Fruit fly (Drosophila melanogaster) whole organism, embryonic: ENCODE data around the gene CG2901.

Experiments
- CG1024 ChIP-seq: fragments of 200-800 bp; sonication (Bioruptor generic); IDR thresholded peaks from 2 replicates; pipeline ENCODE4 v1.3.6; 2022; ENCODE audit warnings: missing biosample characterization, missing genetic modification characterization
- CG12219 ChIP-seq: fragments of 200-800 bp; sonication (Bioruptor generic); optimal IDR thresholded peaks from 3 replicates; lab custom pipeline; 2018; ENCODE audit warnings: missing biosample characterization, mild to moderate bottlenecking, missing genetic modification characterization
- CG13424 ChIP-seq: fragments of 200-800 bp; sonication (Bioruptor generic); optimal IDR thresholded peaks from 2 replicates; lab custom pipeline; 2019; ENCODE audit warnings: missing biosample characterization, mild to moderate bottlenecking, missing genetic modification characterization, moderate library complexity
- CG14710 ChIP-seq: fragments of 200-800 bp; sonication (Bioruptor generic); optimal IDR thresholded peaks from 3 replicates; lab custom pipeline; 2019; ENCODE audit warnings: missing biosample characterization, mild to moderate bottlenecking, missing genetic modification characterization, moderate library complexity
- CG17829 ChIP-seq: fragments of 200-800 bp; optimal IDR thresholded peaks from 2 replicates; lab custom pipeline; 2019; ENCODE audit warnings: missing biosample characterization, mild to moderate bottlenecking, missing genetic modification characterization, moderate library complexity
- CG2116 ChIP-seq: fragments of 200-800 bp; sonication (Bioruptor generic); optimal IDR thresholded peaks from 3 replicates; lab custom pipeline; 2018; ENCODE audit warnings: missing biosample characterization, mild to moderate bottlenecking, missing genetic modification characterization
- CG30403 ChIP-seq: fragments of 200-800 bp; sonication (Bioruptor generic); optimal IDR thresholded peaks from 3 replicates; lab custom pipeline; 2016; ENCODE audit warnings: missing biosample characterization, missing genetic modification characterization
- CG34376 ChIP-seq: fragments of 200-800 bp; sonication (Bioruptor generic); optimal IDR thresholded peaks from 2 replicates; lab custom pipeline; 2018; ENCODE audit warnings: missing biosample characterization, mild to moderate bottlenecking, missing genetic modification characterization
- CG6791 ChIP-seq: fragments of 200-800 bp; sonication (Bioruptor generic); IDR thresholded peaks from 3 replicates; pipeline ENCODE4 v1.3.6; 2022; ENCODE audit warnings: missing biosample characterization, missing genetic modification characterization; ENCODE audit not compliant: partially characterized antibody
- CG8089 ChIP-seq: fragments of 200-800 bp; sonication (Bioruptor generic); optimal IDR thresholded peaks from 3 replicates; lab custom pipeline; 2016; ENCODE audit warnings: missing biosample characterization, missing genetic modification characterization
- CG9215 ChIP-seq: fragments of 200-800 bp; sonication (Bioruptor generic); IDR thresholded peaks from 2 replicates; pipeline ENCODE4 v1.3.6; 2022; ENCODE audit warnings: missing biosample characterization, missing genetic modification characterization
- CG9932 ChIP-seq: fragments of 200-800 bp; sonication (Bioruptor generic); IDR thresholded peaks from 2 replicates; pipeline ENCODE4 v1.3.6; 2022; ENCODE audit warnings: missing biosample characterization, missing genetic modification characterization
- CHES-1-like ChIP-seq: fragments of 200-800 bp; sonication (Bioruptor generic); optimal IDR thresholded peaks from 2 replicates; lab custom pipeline; 2016; ENCODE audit warnings: missing biosample characterization, missing genetic modification characterization
- Camta ChIP-seq: fragments of 200-800 bp; sonication (Bioruptor generic); optimal IDR thresholded peaks from 2 replicates; lab custom pipeline; 2016; ENCODE audit warnings: missing biosample characterization, missing genetic modification characterization
- D ChIP-seq, 2 experiments: fragments of 200-800 bp in 1 of 2; fragments of >200 bp in 1 of 2; sonication (Bioruptor generic) in 1 of 2; optimal IDR thresholded peaks; 2 replicates in 1 of 2; 3 replicates in 1 of 2; lab custom pipeline; 2017; ENCODE audit warnings: mild to moderate bottlenecking in 1 of 2, missing biosample characterization in 1 of 2, missing genetic modification characterization in 1 of 2, missing genetic modification reagents in 1 of 2
- Dad ChIP-seq: fragments of 200-800 bp; sonication (Bioruptor generic); optimal IDR thresholded peaks from 3 replicates; lab custom pipeline; 2016; ENCODE audit warnings: missing biosample characterization, missing genetic modification characterization
- Doc3 ChIP-seq: fragments of 200-800 bp; sonication (Bioruptor generic); IDR thresholded peaks from 3 replicates; pipeline ENCODE4 v1.3.6; 2022; ENCODE audit warnings: missing biosample characterization, missing genetic modification characterization; ENCODE audit not compliant: partially characterized antibody
- Dp ChIP-seq: fragments of 200-800 bp; sonication (Bioruptor generic); optimal IDR thresholded peaks from 2 replicates; lab custom pipeline; 2018; ENCODE audit warnings: missing biosample characterization, mild to moderate bottlenecking, missing genetic modification characterization, moderate library complexity
- Ets97D ChIP-seq: fragments of 200-800 bp; sonication (Bioruptor generic); optimal IDR thresholded peaks from 3 replicates; lab custom pipeline; 2016; ENCODE audit warnings: missing biosample characterization, missing genetic modification characterization
- Fer2 ChIP-seq: fragments of 200-800 bp; sonication (Bioruptor generic); optimal IDR thresholded peaks from 2 replicates; lab custom pipeline; 2018; ENCODE audit warnings: missing biosample characterization, mild to moderate bottlenecking, missing genetic modification characterization, moderate library complexity
- Gsc ChIP-seq: fragments of 200-800 bp; sonication (Bioruptor generic); IDR thresholded peaks from 2 replicates; pipeline ENCODE4 v1.3.6; 2022; ENCODE audit warnings: missing biosample characterization, missing genetic modification characterization
- Gug ChIP-seq: fragments of 200-800 bp; sonication (Bioruptor generic); IDR thresholded peaks from 4 replicates; pipeline ENCODE4 v1.3.6; 2022; ENCODE audit warnings: missing biosample characterization, missing genetic modification characterization
- HLH54F ChIP-seq: fragments of 200-800 bp; sonication (Bioruptor generic); optimal IDR thresholded peaks from 3 replicates; lab custom pipeline; 2016; ENCODE audit warnings: missing biosample characterization, missing genetic modification characterization
- HmgZ ChIP-seq: fragments of 200-800 bp; sonication (Bioruptor generic); optimal IDR thresholded peaks from 2 replicates; lab custom pipeline; 2018; ENCODE audit warnings: missing biosample characterization, mild to moderate bottlenecking, missing genetic modification characterization
- Hr3 ChIP-seq: fragments of 200-800 bp; sonication (Bioruptor generic); optimal IDR thresholded peaks from 3 replicates; lab custom pipeline; 2016; ENCODE audit warnings: missing biosample characterization, missing genetic modification characterization
- Hr39 ChIP-seq: fragments of >200 bp; optimal IDR thresholded peaks from 2 replicates; lab custom pipeline; 2017
- MESR4 ChIP-seq: fragments of 200-800 bp; sonication (Bioruptor generic); optimal IDR thresholded peaks from 2 replicates; lab custom pipeline; 2018; ENCODE audit warnings: missing biosample characterization, mild to moderate bottlenecking, missing genetic modification characterization, moderate library complexity
- Mad ChIP-seq: fragments of 200-800 bp; sonication (Bioruptor generic); optimal IDR thresholded peaks from 2 replicates; lab custom pipeline; 2016; ENCODE audit warnings: missing biosample characterization, missing genetic modification characterization
- Max ChIP-seq: fragments of 200-800 bp; sonication (Bioruptor generic); optimal IDR thresholded peaks from 2 replicates; lab custom pipeline; 2016; ENCODE audit warnings: missing biosample characterization, mild to moderate bottlenecking, missing genetic modification characterization
- Scr ChIP-seq: fragments of 200-800 bp; sonication (Bioruptor generic); IDR thresholded peaks from 2 replicates; pipeline ENCODE4 v1.3.6; 2022; ENCODE audit warnings: missing biosample characterization, missing genetic modification characterization; ENCODE audit not compliant: partially characterized antibody
- Side ChIP-seq: fragments of 200-800 bp; sonication (Bioruptor generic); optimal IDR thresholded peaks from 2 replicates; lab custom pipeline; 2016; ENCODE audit warnings: missing biosample characterization, missing genetic modification characterization
- Sin3A ChIP-seq: fragments of >200 bp; optimal IDR thresholded peaks from 2 replicates; lab custom pipeline; 2018
- Ssrp ChIP-seq: fragments of 200-800 bp; sonication (Bioruptor generic); optimal IDR thresholded peaks from 2 replicates; lab custom pipeline; 2018; ENCODE audit warnings: missing biosample characterization, mild to moderate bottlenecking, missing genetic modification characterization, moderate library complexity
- ab ChIP-seq: fragments of 200-800 bp; sonication (Bioruptor generic); optimal IDR thresholded peaks from 2 replicates; lab custom pipeline; 2016; ENCODE audit warnings: missing biosample characterization, missing genetic modification characterization
- br ChIP-seq: fragments of >200 bp; optimal IDR thresholded peaks from 2 replicates; lab custom pipeline; 2017
- chif ChIP-seq, 2 experiments: fragments of 200-800 bp; sonication (Bioruptor generic); optimal IDR thresholded peaks; 3 replicates each; lab custom pipeline; 2016; ENCODE audit warnings: missing biosample characterization in 2 of 2, missing genetic modification characterization in 2 of 2
- chn ChIP-seq: fragments of 200-800 bp; sonication (Bioruptor generic); optimal IDR thresholded peaks from 2 replicates; lab custom pipeline; 2016; ENCODE audit warnings: missing biosample characterization, missing genetic modification characterization
- eyg ChIP-seq: fragments of 200-800 bp; sonication (Bioruptor generic); optimal IDR thresholded peaks from 3 replicates; lab custom pipeline; 2016; ENCODE audit warnings: missing biosample characterization, missing genetic modification characterization
- fu2 ChIP-seq: fragments of 200-800 bp; sonication (Bioruptor generic); optimal IDR thresholded peaks from 2 replicates; lab custom pipeline; 2016; ENCODE audit warnings: missing biosample characterization, missing genetic modification characterization
- hbn ChIP-seq: fragments of 200-800 bp; sonication (Bioruptor generic); IDR thresholded peaks from 2 replicates; pipeline ENCODE4 v1.3.6; 2022; ENCODE audit warnings: missing biosample characterization, missing genetic modification characterization; ENCODE audit not compliant: partially characterized antibody
- hkb ChIP-seq, 2 experiments: fragments of 200-800 bp in 1 of 2; fragments of >200 bp in 1 of 2; sonication (Bioruptor generic) in 1 of 2; IDR thresholded peaks in 1 of 2; optimal IDR thresholded peaks in 1 of 2; 2 replicates each; pipeline versions ENCODE4 v1.3.6 to Lab custom; 2017 to 2022; ENCODE audit warnings: missing biosample characterization in 1 of 2, missing genetic modification characterization in 1 of 2
- inv ChIP-seq: fragments of 200-800 bp; sonication (Bioruptor generic); IDR thresholded peaks from 2 replicates; pipeline ENCODE4 v1.3.6; 2022; ENCODE audit warnings: missing biosample characterization, missing genetic modification characterization; ENCODE audit not compliant: partially characterized antibody
- jumu ChIP-seq: fragments of 200-800 bp; sonication (Bioruptor generic); optimal IDR thresholded peaks from 3 replicates; lab custom pipeline; 2016; ENCODE audit warnings: missing biosample characterization, missing genetic modification characterization
- otp ChIP-seq: fragments of 200-800 bp; sonication (Bioruptor generic); IDR thresholded peaks from 3 replicates; pipeline ENCODE4, ENCODE4 v1.3.6; 2022; ENCODE audit warnings: missing biosample characterization, missing genetic modification characterization
- pzg ChIP-seq: fragments of 200-800 bp; sonication (Bioruptor generic); optimal IDR thresholded peaks from 3 replicates; lab custom pipeline; 2018; ENCODE audit warnings: missing biosample characterization, mild to moderate bottlenecking, missing genetic modification characterization, moderate library complexity
- ranshi ChIP-seq: fragments of 200-800 bp; sonication (Bioruptor generic); IDR thresholded peaks from 2 replicates; pipeline ENCODE4 v1.3.6; 2022; ENCODE audit warnings: missing biosample characterization, missing genetic modification characterization
- row ChIP-seq: fragments of 200-800 bp; sonication (Bioruptor generic); IDR thresholded peaks from 3 replicates; pipeline ENCODE4 v1.3.6; 2022; ENCODE audit warnings: missing biosample characterization, missing genetic modification characterization
- stwl ChIP-seq: fragments of 200-800 bp; sonication (Bioruptor generic); optimal IDR thresholded peaks from 3 replicates; lab custom pipeline; 2018; ENCODE audit warnings: missing biosample characterization, mild to moderate bottlenecking, missing genetic modification characterization, moderate library complexity
- sug ChIP-seq: fragments of 200-800 bp; optimal IDR thresholded peaks from 2 replicates; lab custom pipeline; 2019; ENCODE audit warnings: missing biosample characterization, mild to moderate bottlenecking, missing genetic modification characterization, moderate library complexity
- zfh2 ChIP-seq: fragments of 200-800 bp; sonication (Bioruptor generic); optimal IDR thresholded peaks from 2 replicates; lab custom pipeline; 2016; ENCODE audit warnings: missing biosample characterization, missing genetic modification characterization

The CG2901 gene

dm6 chrX:3862319-3862919 is 34.4 kb downstream of the CG2901 start (continued):
- TF ChIP-seq hbn (GFP tag; lab: Robert Waterston, UW): no peak
- TF ChIP-seq otp (GFP tag; lab: Robert Waterston, UW): no peak
- TF ChIP-seq hkb (optimal IDR thresholded peaks at IDR 0.05; lab: Kevin White, UChicago): peak; percentile 30
- TF ChIP-seq hkb (GFP tag; IDR thresholded peaks at IDR 0.05; lab: Robert Waterston, UW): no peak
- no peak for TF ChIP-seq D (optimal IDR thresholded peaks at IDR 0.05; lab: Kevin White, UChicago)
- TF ChIP-seq D (GFP tag; optimal IDR thresholded peaks at IDR 0.05; lab: Kevin White, UChicago): no peak
- no peak for TF ChIP-seq br (lab: Kevin White, UChicago)
- peak; percentile 28 for TF ChIP-seq Side (GFP tag; lab: Kevin White, UChicago)
- no peak for TF ChIP-seq Hr39 (lab: Kevin White, UChicago)
- TF ChIP-seq CG13424 (tag; lab: Kevin White, UChicago): peak; percentile 14
- peak; percentile 33; the same call in 2 of the 3 replicates for TF ChIP-seq row (GFP tag; lab: Robert Waterston, UW)
- no peak; the same call in 2 of the 3 replicates for TF ChIP-seq CG6791 (GFP tag; lab: Robert Waterston, UW)
- no peak for TF ChIP-seq inv (GFP tag; lab: Robert Waterston, UW)
- TF ChIP-seq CG34376 (GFP tag; lab: Kevin White, UChicago): peak; percentile 3
- peak; percentile 21 for TF ChIP-seq HmgZ
- peak; percentile 36 for TF ChIP-seq Ets97D
- TF ChIP-seq CHES-1-like (GFP tag; lab: Kevin White, UChicago): peak; percentile 24
- TF ChIP-seq Dad (GFP tag; lab: Kevin White, UChicago): peak; percentile 6
- peak; percentile 14 for TF ChIP-seq HLH54F (GFP tag; lab: Kevin White, UChicago)
- TF ChIP-seq CG30403 (GFP tag; lab: Kevin White, UChicago): peak; percentile 36
- peak; percentile 16 for TF ChIP-seq Sin3A (lab: Kevin White, UChicago)
- peak; percentile 10 for TF ChIP-seq CG17829 (tag; lab: Kevin White, UChicago)
- peak; percentile 39 for TF ChIP-seq pzg
- peak; percentile 1 for TF ChIP-seq fu2 (GFP tag; lab: Kevin White, UChicago)
- peak; percentile 57 for TF ChIP-seq MESR4 (GFP tag; lab: Kevin White, UChicago)
- TF ChIP-seq sug (tag; lab: Kevin White, UChicago): peak; percentile 10
- no peak for TF ChIP-seq eyg (GFP tag; lab: Kevin White, UChicago)
- peak; percentile 10 for TF ChIP-seq CG14710
- no peak for TF ChIP-seq ranshi (GFP tag; lab: Robert Waterston, UW)
- peak; percentile 21 for TF ChIP-seq zfh2 (GFP tag; lab: Kevin White, UChicago)
- no peak for TF ChIP-seq Doc3 (GFP tag; lab: Robert Waterston, UW)
- TF ChIP-seq jumu: peak; percentile 31
- TF ChIP-seq Hr3 (GFP tag; lab: Kevin White, UChicago): peak; percentile 23
- TF ChIP-seq chif (GFP tag; optimal IDR thresholded peaks at IDR 0.05; lab: Kevin White, UChicago): peak in 1 of 2 experiments; percentile 13
- TF ChIP-seq Mad (GFP tag; lab: Kevin White, UChicago): no peak
- no peak for TF ChIP-seq CG1024 (GFP tag; lab: Robert Waterston, UW)
- TF ChIP-seq Dp (GFP tag; lab: Kevin White, UChicago): peak; percentile 10
- no peak for TF ChIP-seq Camta (GFP tag; lab: Kevin White, UChicago)
- peak; percentile 9 for TF ChIP-seq CG2116 (GFP tag; lab: Kevin White, UChicago)
- no peak for TF ChIP-seq Fer2 (tag; lab: Kevin White, UChicago)
- peak; percentile 48; the same call in 2 of the 4 replicates for TF ChIP-seq Gug
- no peak for TF ChIP-seq Scr (GFP tag; lab: Robert Waterston, UW)
- TF ChIP-seq Gsc: no peak
- TF ChIP-seq CG9215 (GFP tag; lab: Robert Waterston, UW): 0 out of 2 replicates have a peak, but pooled peaks have one; percentile 37
- peak; percentile 67 for TF ChIP-seq CG9932 (GFP tag; lab: Robert Waterston, UW)
- no peak for TF ChIP-seq CG12219
- TF ChIP-seq chn (GFP tag; lab: Kevin White, UChicago): peak; percentile 8
- TF ChIP-seq CG8089 (GFP tag; lab: Kevin White, UChicago): no peak
- TF ChIP-seq ab (GFP tag; lab: Kevin White, UChicago): peak; percentile 5
- TF ChIP-seq Ssrp (tag; lab: Kevin White, UChicago): no peak
- no peak for TF ChIP-seq Max
- TF ChIP-seq stwl (tag; lab: Kevin White, UChicago): peak; percentile 72
